Fruit fly (Drosophila melanogaster) whole organism, pupa: ENCODE measurements around the gene snRNP-U1-70K.
A peak's percentile ranks its signal among the peaks of the same experiment; 100 is the strongest.

Source experiments
- CG17806 ChIP-seq: fragments of 200-800 bp; sonication (Bioruptor generic); optimal IDR thresholded peaks from 2 replicates; lab custom pipeline; 2018; ENCODE audit warnings: missing biosample characterization, mild to moderate bottlenecking, missing genetic modification characterization, moderate library complexity
- CG4496 ChIP-seq: fragments of 200-800 bp; sonication (Bioruptor generic); IDR thresholded peaks from 3 replicates; pipeline ENCODE4 v1.3.6; 2022; ENCODE audit warnings: missing biosample characterization, missing genetic modification characterization
- CG8301 ChIP-seq: fragments of 200-800 bp; sonication (Bioruptor generic); optimal IDR thresholded peaks from 2 replicates; lab custom pipeline; 2018; ENCODE audit warnings: missing biosample characterization, mild to moderate bottlenecking, missing genetic modification characterization
- EcR ChIP-seq: fragments of 200-800 bp; sonication (Bioruptor generic); optimal IDR thresholded peaks from 3 replicates; lab custom pipeline; 2019; ENCODE audit warnings: missing biosample characterization, missing genetic modification characterization, mild to moderate bottlenecking, moderate library complexity, missing genetic modification reagents
- Ets98B ChIP-seq: fragments of 200-800 bp; sonication (Bioruptor generic); IDR thresholded peaks from 2 replicates; pipeline ENCODE4 v1.3.6; 2022; ENCODE audit warnings: missing biosample characterization, missing genetic modification characterization
- Pif1A ChIP-seq: fragments of 200-800 bp; sonication (Bioruptor generic); optimal IDR thresholded peaks from 3 replicates; lab custom pipeline; 2016; ENCODE audit warnings: missing biosample characterization, missing genetic modification characterization
- Snoo ChIP-seq: fragments of 200-800 bp; sonication (Bioruptor generic); optimal IDR thresholded peaks from 3 replicates; lab custom pipeline; 2017; ENCODE audit warnings: missing biosample characterization, mild to moderate bottlenecking, missing genetic modification characterization, inconsistent platforms

DNA sequence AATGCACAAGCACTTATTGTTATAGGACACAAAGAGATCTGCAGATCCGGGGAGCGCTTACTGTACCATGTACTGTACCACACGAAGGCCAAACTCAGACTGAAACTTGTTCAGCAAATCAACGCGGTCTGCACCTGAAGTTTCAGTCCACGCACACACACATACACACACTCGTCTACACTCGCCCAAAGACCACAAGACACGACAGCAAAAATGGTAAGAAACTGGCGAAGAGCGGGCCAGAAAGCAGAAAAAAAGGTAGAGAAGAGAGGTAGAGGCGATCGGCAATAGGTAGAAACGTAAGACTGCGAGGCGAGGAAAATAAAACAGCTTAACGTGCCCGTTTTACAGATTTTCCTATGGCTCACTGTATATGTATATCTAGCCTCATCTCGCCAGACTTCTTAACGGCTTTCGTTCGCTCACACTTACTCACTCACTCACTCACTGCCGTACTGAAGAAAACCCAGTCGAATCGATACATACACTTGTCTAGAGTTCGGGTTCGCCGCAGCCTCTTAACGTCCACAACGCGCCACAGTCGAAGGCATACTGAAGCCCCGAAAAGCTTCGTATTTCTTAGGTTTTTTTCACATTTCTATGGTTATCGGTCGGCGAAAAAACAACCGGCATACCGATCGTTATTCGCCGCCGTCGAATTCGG, 38.4 kb upstream of the snRNP-U1-70K start, which contains the start of gene uif:
- TF ChIP-seq Pif1A (GFP tag; lab: Kevin White, UChicago) (no peak), EcR (peak; percentile 33), CG17806 (tag; lab: Kevin White, UChicago) (no peak), CG4496 (GFP tag; lab: Robert Waterston, UW) (0 out of 3 replicates have a peak, but pooled peaks have one; percentile 21), Snoo (tag; lab: Kevin White, UChicago) (no peak), Ets98B (GFP tag; lab: Robert Waterston, UW) (peak; percentile 53; the same call in 1 of the 2 replicates), CG8301 (tag; lab: Kevin White, UChicago) (no peak)
